Worm (Caenorhabditis elegans) whole organism, L1 larva: ENCODE measurements around the gene Y54F10AR.2.

Source experiments
- C04F5.9 ChIP-seq: sonication (generic microtip); optimal IDR thresholded peaks from 2 replicates; lab custom pipeline; 2016; ENCODE audit warnings: missing genetic modification characterization, missing compliant biosample characterization
- C34B4.2 ChIP-seq: sonication (generic microtip); optimal IDR thresholded peaks from 2 replicates; lab custom pipeline; 2017; ENCODE audit warnings: mild to moderate bottlenecking, missing genetic modification characterization, missing compliant biosample characterization
- F16B12.6 ChIP-seq: fragments of 150-350 bp; optimal IDR thresholded peaks from 2 replicates; lab custom pipeline; 2014; ENCODE audit warnings: missing biosample characterization, missing genetic modification characterization
- aha-1 ChIP-seq: fragments of 150-350 bp; optimal IDR thresholded peaks from 2 replicates; lab custom pipeline; 2014; ENCODE audit warnings: missing biosample characterization, missing genetic modification characterization
- ama-1 ChIP-seq: fragments of 150-350 bp; optimal IDR thresholded peaks from 2 replicates; lab custom pipeline; 2014
- blmp-1 ChIP-seq: fragments of 150-350 bp; optimal IDR thresholded peaks from 2 replicates; lab custom pipeline; 2014; ENCODE audit warnings: missing biosample characterization, missing genetic modification characterization
- ceh-63 ChIP-seq: fragments of 200-800 bp; sonication (Bioruptor generic); optimal IDR thresholded peaks from 2 replicates; lab custom pipeline; 2018; ENCODE audit warnings: mild to moderate bottlenecking, missing genetic modification characterization, missing compliant biosample characterization
- ceh-8 ChIP-seq: fragments of 200-800 bp; sonication (Bioruptor generic); optimal IDR thresholded peaks from 2 replicates; lab custom pipeline; 2018; ENCODE audit warnings: mild to moderate bottlenecking, missing genetic modification characterization, moderate library complexity, missing compliant biosample characterization
- ceh-82 ChIP-seq, 3 experiments: fragments of 150-350 bp in 1 of 3; sonication (generic microtip) in 2 of 3; optimal IDR thresholded peaks; 2 replicates each; lab custom pipeline; 2014 to 2017; ENCODE audit warnings: missing biosample characterization in 3 of 3, missing genetic modification characterization in 3 of 3
- ceh-90 ChIP-seq: sonication (generic microtip); optimal IDR thresholded peaks from 2 replicates; lab custom pipeline; 2016; ENCODE audit warnings: missing genetic modification characterization, missing compliant biosample characterization
- dpl-1 ChIP-seq, 3 experiments: fragments of 150-350 bp in 2 of 3; sonication (generic microtip) in 1 of 3; optimal IDR thresholded peaks; 2 replicates each; lab custom pipeline; 2014 to 2017; ENCODE audit warnings: missing biosample characterization in 3 of 3, missing genetic modification characterization in 3 of 3, missing genetic modification reagents in 3 of 3
- dsc-1 ChIP-seq: sonication (generic microtip); optimal IDR thresholded peaks from 2 replicates; lab custom pipeline; 2016; ENCODE audit warnings: mild to moderate bottlenecking, missing genetic modification characterization, missing compliant biosample characterization
- efl-1 ChIP-seq, 4 experiments: fragments of 150-350 bp; optimal IDR thresholded peaks in 3 of 4; peaks in 1 of 4; 1 replicate in 1 of 4; 2 replicates in 3 of 4; lab custom pipeline; 2014; ENCODE audit warnings: missing biosample characterization in 2 of 4, missing genetic modification characterization in 2 of 4, missing genetic modification reagents in 2 of 4
- elt-2 ChIP-seq: sonication (generic microtip); optimal IDR thresholded peaks from 2 replicates; lab custom pipeline; 2016; ENCODE audit warnings: missing genetic modification characterization, mild to moderate bottlenecking, inconsistent platforms, missing compliant biosample characterization, missing genetic modification reagents
- elt-3 ChIP-seq, 6 experiments: fragments of 150-350 bp in 1 of 6; sonication (generic microtip); optimal IDR thresholded peaks; 2 replicates each; lab custom pipeline; 2017 to 2018; ENCODE audit warnings: missing biosample characterization in 6 of 6, missing genetic modification characterization in 6 of 6, inconsistent platforms in 1 of 6
- ets-5 ChIP-seq: fragments of 200-800 bp; sonication (Bioruptor generic); IDR thresholded peaks from 2 replicates; pipeline ENCODE4 v1.3.6; 2022; ENCODE audit warnings: missing genetic modification characterization, missing compliant biosample characterization
- fkh-10 ChIP-seq: sonication (generic microtip); optimal IDR thresholded peaks from 2 replicates; lab custom pipeline; 2017; ENCODE audit warnings: missing biosample characterization, missing genetic modification reagents, missing genetic modification characterization
- fkh-8 ChIP-seq: sonication (generic microtip); optimal IDR thresholded peaks from 2 replicates; lab custom pipeline; 2016; ENCODE audit warnings: mild to moderate bottlenecking, missing genetic modification characterization, missing compliant biosample characterization
- fos-1 ChIP-seq: fragments of 150-350 bp; optimal IDR thresholded peaks from 2 replicates; lab custom pipeline; 2014; ENCODE audit warnings: missing biosample characterization, missing genetic modification characterization
- hlh-17 ChIP-seq: fragments of 200-800 bp; sonication (Bioruptor generic); optimal IDR thresholded peaks from 2 replicates; lab custom pipeline; 2018; ENCODE audit warnings: missing genetic modification characterization, mild to moderate bottlenecking, missing compliant biosample characterization, moderate library complexity, borderline replicate concordance
- hlh-4 ChIP-seq: sonication (generic microtip); optimal IDR thresholded peaks from 2 replicates; lab custom pipeline; 2016; ENCODE audit warnings: mild to moderate bottlenecking, missing genetic modification characterization, missing compliant biosample characterization
- hpl-2 ChIP-seq: fragments of 150-350 bp; optimal IDR thresholded peaks from 2 replicates; lab custom pipeline; 2014; ENCODE audit warnings: missing biosample characterization, missing genetic modification reagents, missing genetic modification characterization
- irx-1 ChIP-seq: sonication (generic microtip); optimal IDR thresholded peaks from 2 replicates; lab custom pipeline; 2016; ENCODE audit warnings: missing genetic modification characterization, missing compliant biosample characterization
- lin-13 ChIP-seq: fragments of 150-350 bp; optimal IDR thresholded peaks from 2 replicates; lab custom pipeline; 2014; ENCODE audit warnings: missing biosample characterization, missing genetic modification reagents, missing genetic modification characterization
- lin-14 ChIP-seq: fragments of 200-800 bp; sonication (Bioruptor generic); optimal IDR thresholded peaks from 2 replicates; lab custom pipeline; 2018; ENCODE audit warnings: mild to moderate bottlenecking, missing genetic modification characterization, moderate library complexity, missing compliant biosample characterization
- lin-15B ChIP-seq: fragments of 150-350 bp; sonication (generic microtip); optimal IDR thresholded peaks from 3 replicates; lab custom pipeline; 2014; ENCODE audit warnings: missing biosample characterization, missing genetic modification characterization
- lin-35 ChIP-seq, 2 experiments: fragments of 150-350 bp; optimal IDR thresholded peaks; 2 replicates each; lab custom pipeline; 2014; ENCODE audit warnings: missing biosample characterization in 2 of 2, missing genetic modification characterization in 2 of 2, missing genetic modification reagents in 2 of 2
- lin-39 ChIP-seq: fragments of 150-350 bp; optimal IDR thresholded peaks from 2 replicates; lab custom pipeline; 2014; ENCODE audit warnings: missing biosample characterization, missing genetic modification reagents, missing genetic modification characterization
- lir-3 ChIP-seq: sonication (generic microtip); optimal IDR thresholded peaks from 2 replicates; lab custom pipeline; 2016; ENCODE audit warnings: mild to moderate bottlenecking, missing genetic modification characterization, moderate library complexity, missing compliant biosample characterization; ENCODE audit not compliant: poor library complexity
- lsy-2 ChIP-seq, 2 experiments: fragments of 150-350 bp; optimal IDR thresholded peaks; 2 replicates each; lab custom pipeline; 2014; ENCODE audit warnings: missing biosample characterization in 2 of 2, missing genetic modification characterization in 2 of 2
- nhr-237 ChIP-seq: fragments of 150-350 bp; optimal IDR thresholded peaks from 2 replicates; lab custom pipeline; 2014; ENCODE audit warnings: missing biosample characterization, missing genetic modification characterization
- nhr-47 ChIP-seq: sonication (generic microtip); optimal IDR thresholded peaks from 2 replicates; lab custom pipeline; 2016; ENCODE audit warnings: mild to moderate bottlenecking, missing genetic modification characterization, moderate library complexity, missing compliant biosample characterization
- nhr-71 ChIP-seq: sonication (generic microtip); optimal IDR thresholded peaks from 2 replicates; lab custom pipeline; 2016; ENCODE audit warnings: mild to moderate bottlenecking, missing genetic modification characterization, moderate library complexity, missing compliant biosample characterization
- nhr-76 ChIP-seq: sonication (generic microtip); optimal IDR thresholded peaks from 2 replicates; lab custom pipeline; 2017; ENCODE audit warnings: missing biosample characterization, missing genetic modification characterization
- nhr-77 ChIP-seq: fragments of 150-350 bp; optimal IDR thresholded peaks from 2 replicates; lab custom pipeline; 2014; ENCODE audit warnings: missing biosample characterization, missing genetic modification characterization
- nhr-85 ChIP-seq: sonication (generic microtip); peaks from one replicate; lab custom pipeline; 2016; ENCODE audit warnings: missing genetic modification characterization, inconsistent platforms, missing compliant biosample characterization
- pag-3 ChIP-seq: sonication (generic microtip); optimal IDR thresholded peaks from 2 replicates; lab custom pipeline; 2017; ENCODE audit warnings: missing genetic modification characterization, mild to moderate bottlenecking, missing compliant biosample characterization, antibody characterized with exemption, borderline replicate concordance; ENCODE audit not compliant: insufficient read depth
- pqm-1 ChIP-seq: sonication (generic microtip); optimal IDR thresholded peaks from 3 replicates; lab custom pipeline; 2017; ENCODE audit warnings: missing biosample characterization, missing genetic modification characterization
- snpc-4 ChIP-seq: fragments of 150-350 bp; optimal IDR thresholded peaks from 2 replicates; lab custom pipeline; 2014; ENCODE audit warnings: missing biosample characterization, missing genetic modification characterization
- snu-23 ChIP-seq: sonication (generic microtip); optimal IDR thresholded peaks from 2 replicates; lab custom pipeline; 2016; ENCODE audit warnings: missing genetic modification characterization, missing compliant biosample characterization
- sptf-1 ChIP-seq: fragments of 150-350 bp; optimal IDR thresholded peaks from 2 replicates; lab custom pipeline; 2014; ENCODE audit warnings: missing biosample characterization, missing genetic modification characterization
- swsn-7 ChIP-seq: sonication (generic microtip); optimal IDR thresholded peaks from 2 replicates; lab custom pipeline; 2016; ENCODE audit warnings: missing genetic modification characterization, missing compliant biosample characterization
- unc-130 ChIP-seq: fragments of 150-350 bp; optimal IDR thresholded peaks from 2 replicates; lab custom pipeline; 2017; ENCODE audit warnings: missing biosample characterization, missing genetic modification characterization, inconsistent platforms
- unc-98 ChIP-seq: fragments of 200-800 bp; sonication (Bioruptor generic); IDR thresholded peaks from 2 replicates; pipeline ENCODE4 v1.3.6; 2022; ENCODE audit warnings: missing genetic modification characterization, missing compliant biosample characterization
- vab-15 ChIP-seq: sonication (generic microtip); optimal IDR thresholded peaks from 2 replicates; lab custom pipeline; 2017; ENCODE audit warnings: missing genotype, mild to moderate bottlenecking, missing genetic modification characterization, missing compliant biosample characterization
- xbp-1 ChIP-seq: sonication (generic microtip); optimal IDR thresholded peaks from 2 replicates; lab custom pipeline; 2016; ENCODE audit warnings: missing genetic modification characterization, missing compliant biosample characterization
- zag-1 ChIP-seq: fragments of 150-350 bp; optimal IDR thresholded peaks from 2 replicates; lab custom pipeline; 2014; ENCODE audit warnings: missing biosample characterization, missing genetic modification characterization
- zip-4 ChIP-seq: fragments of 200-800 bp; sonication (Bioruptor generic); optimal IDR thresholded peaks from 2 replicates; lab custom pipeline; 2018; ENCODE audit warnings: mild to moderate bottlenecking, missing genetic modification characterization, moderate library complexity, missing compliant biosample characterization
- ztf-11 ChIP-seq, 2 experiments: sonication (generic microtip); optimal IDR thresholded peaks; 2 replicates each; lab custom pipeline; 2016 to 2017; ENCODE audit warnings: missing genetic modification characterization in 2 of 2, missing biosample characterization in 1 of 2, missing compliant biosample characterization in 1 of 2
- ztf-4 ChIP-seq: fragments of 150-350 bp; optimal IDR thresholded peaks from 2 replicates; lab custom pipeline; 2014; ENCODE audit warnings: missing biosample characterization, missing genetic modification characterization

The Y54F10AR.2 gene

ce11 chrIII:2576360-2577259, 5.3 kb upstream of the Y54F10AR.2 start:
- TF ChIP-seq fkh-8 (tag; lab: Kevin White, UChicago) (peak; percentile 60), elt-3 (tag; optimal IDR thresholded peaks at IDR 0.05; lab: Kevin White, UChicago) (no peak), hlh-4 (no peak), sptf-1 (tag; lab: Kevin White, UChicago) (no peak), fos-1 (tag; lab: Kevin White, UChicago) (no peak), elt-2 (tag; lab: Kevin White, UChicago) (no peak), snu-23 (GFP tag; lab: Kevin White, UChicago) (peak; percentile 64), blmp-1 (peak; percentile 54), zag-1 (no peak), pag-3 (tag; lab: Kevin White, UChicago) (no peak), swsn-7 (tag; lab: Kevin White, UChicago) (peak; percentile 32), zip-4 (GFP tag; lab: Kevin White, UChicago) (no peak), dsc-1 (tag; lab: Kevin White, UChicago) (peak; percentile 35), F16B12.6 (no peak), lin-15B (tag; lab: Kevin White, UChicago) (peak; percentile 28), lin-14 (GFP tag; lab: Kevin White, UChicago) (peak; percentile 88), fkh-10 (GFP tag; lab: Kevin White, UChicago) (peak; percentile 12), nhr-85 (tag; lab: Kevin White, UChicago) (peak; percentile 58), efl-1 (optimal IDR thresholded peaks at IDR 0.05; lab: Kevin White, UChicago) (peak; percentile 60 to 68), efl-1 (GFP tag; optimal IDR thresholded peaks at IDR 0.05 in 1 of 2; lab: Kevin White, UChicago) (peak; percentile 32 to 95), nhr-71 (tag; lab: Kevin White, UChicago) (peak; percentile 67), vab-15 (tag; lab: Kevin White, UChicago) (no peak), ztf-4 (no peak), nhr-47 (tag; lab: Kevin White, UChicago) (peak; percentile 51), lin-39 (tag; lab: Kevin White, UChicago) (no peak), ztf-11 (tag; optimal IDR thresholded peaks at IDR 0.05; lab: Kevin White, UChicago) (no peak), ceh-90 (tag; lab: Kevin White, UChicago) (no peak), lir-3 (no peak), aha-1 (tag; lab: Kevin White, UChicago) (no peak), lin-13 (GFP tag; lab: Kevin White, UChicago) (peak; percentile 21), dpl-1 (GFP tag; optimal IDR thresholded peaks at IDR 0.05; lab: Kevin White, UChicago) (peak in 2 of 3 experiments; percentile 57 to 66), hpl-2 (GFP tag; lab: Kevin White, UChicago) (no peak), ama-1 (lab: Kevin White, UChicago) (no peak), unc-130 (peak; percentile 1), snpc-4 (tag; lab: Kevin White, UChicago) (peak; percentile 10), ceh-82 (tag; optimal IDR thresholded peaks at IDR 0.05; lab: Kevin White, UChicago) (peak in 2 of 3 experiments; percentile 19 to 64), C04F5.9 (tag; lab: Kevin White, UChicago) (no peak), nhr-77 (peak; percentile 39), C34B4.2 (tag; lab: Kevin White, UChicago) (no peak), hlh-17 (GFP tag; lab: Kevin White, UChicago) (no peak), ceh-8 (GFP tag; lab: Kevin White, UChicago) (no peak), irx-1 (tag; lab: Kevin White, UChicago) (no peak), pqm-1 (tag; lab: Kevin White, UChicago) (no peak), nhr-237 (tag; lab: Kevin White, UChicago) (peak; percentile 24), lin-35 (GFP tag; optimal IDR thresholded peaks at IDR 0.05; lab: Kevin White, UChicago) (peak; percentile 25 to 74), ets-5 (GFP tag; lab: Robert Waterston, UW) (no peak), lsy-2 (tag; optimal IDR thresholded peaks at IDR 0.05; lab: Kevin White, UChicago) (peak; percentile 37 to 84), xbp-1 (peak; percentile 26), nhr-76 (tag; lab: Kevin White, UChicago) (no peak), ceh-63 (GFP tag; lab: Kevin White, UChicago) (no peak), unc-98 (no peak)
